Worm (Caenorhabditis elegans): ENCODE data around the gene sre-39.

Gene sre-39

ce11 chrII:4734477-4734876 lies 47.4 kb downstream of the sre-39 start:
- TF ChIP-seq nhr-23 (tag; optimal IDR thresholded peaks at IDR 0.05) (peak; percentile 35), nhr-25 (tag; optimal IDR thresholded peaks at IDR 0.05) (peak; percentile 56), nhr-76 (tag; optimal IDR thresholded peaks at IDR 0.05) (no peak), egl-5 (tag; optimal IDR thresholded peaks at IDR 0.05) (no peak)

ce11 chrII:4736585-4736984 lies 49.5 kb downstream of the sre-39 start:
- TF ChIP-seq lsy-12 (tag; optimal IDR thresholded peaks at IDR 0.05) (no peak), fkh-2 (tag; optimal IDR thresholded peaks at IDR 0.05) (no peak), unc-62 (GFP tag; optimal IDR thresholded peaks at IDR 0.05) (no peak), nhr-67 (tag; optimal IDR thresholded peaks at IDR 0.05) (no peak), nhr-237 (tag; optimal IDR thresholded peaks at IDR 0.05) (no peak), nhr-43 (tag; optimal IDR thresholded peaks at IDR 0.05; ENCODE audit: poor library complexity, severe bottlenecking) (no peak), fos-1 (tag; optimal IDR thresholded peaks at IDR 0.05) (no peak), elt-1 (tag; optimal IDR thresholded peaks at IDR 0.05) (no peak), skn-1 (tag; optimal IDR thresholded peaks at IDR 0.05) (no peak), tbx-2 (tag; optimal IDR thresholded peaks at IDR 0.05) (no peak), ztf-4 (tag; optimal IDR thresholded peaks at IDR 0.05) (no peak), ztf-11 (tag; optimal IDR thresholded peaks at IDR 0.05) (no peak)

ce11 chrII:4737348-4737747 lies 50.3 kb downstream of the sre-39 start, which contains the start of gene ctsa-1.1:
TSS of gene ctsa-1.1 (plus strand) at chrII:4737648.
- no peak for TF ChIP-seq ztf-11 (tag; optimal IDR thresholded peaks at IDR 0.05)
- TF ChIP-seq jun-1 (tag; optimal IDR thresholded peaks at IDR 0.05) = no peak
- TF ChIP-seq elt-1 (tag; optimal IDR thresholded peaks at IDR 0.05) = no peak
- TF ChIP-seq nhr-28 (tag; optimal IDR thresholded peaks at IDR 0.05) = no peak
- no peak for TF ChIP-seq R02D3.7 (tag; optimal IDR thresholded peaks at IDR 0.05)
- no peak for TF ChIP-seq fos-1 (tag; optimal IDR thresholded peaks at IDR 0.05)
- no peak for TF ChIP-seq nhr-76 (tag; optimal IDR thresholded peaks at IDR 0.05)
- TF ChIP-seq lin-39 (tag; optimal IDR thresholded peaks at IDR 0.05) = no peak
- no peak for TF ChIP-seq egl-27 (tag; optimal IDR thresholded peaks at IDR 0.05)
- no peak for TF ChIP-seq nhr-237 (tag; optimal IDR thresholded peaks at IDR 0.05)
- TF ChIP-seq snpc-4 (tag; optimal IDR thresholded peaks at IDR 0.05) = no peak
- no peak for TF ChIP-seq lsy-12 (tag; optimal IDR thresholded peaks at IDR 0.05)
- TF ChIP-seq fkh-2 (tag; optimal IDR thresholded peaks at IDR 0.05) = no peak
- TF ChIP-seq ztf-4 (tag; optimal IDR thresholded peaks at IDR 0.05) = no peak
- no peak for TF ChIP-seq ceh-16 (tag; optimal IDR thresholded peaks at IDR 0.05)

All from whole organism, L3 larva.